Worm (Caenorhabditis elegans) whole organism, L4 larva: ENCODE results near the gene Y55F3BR.1.

Source experiments
- madf-9 ChIP-seq: fragments of 200-800 bp; sonication (Bioruptor generic); conservative IDR thresholded peaks from 2 replicates; pipeline ENCODE4 v1.3.6; 2022; ENCODE audit warnings: missing genetic modification reagents, missing genetic modification characterization, missing compliant biosample characterization
- unc-62 ChIP-seq, 3 experiments: fragments of 150-350 bp in 1 of 3; sonication (generic microtip); optimal IDR thresholded peaks in 2 of 3; peaks in 1 of 3; 1 replicate in 1 of 3; 2 replicates in 2 of 3; lab custom pipeline; 2014 to 2017; ENCODE audit warnings: missing biosample characterization in 3 of 3, missing genetic modification characterization in 3 of 3, missing genetic modification reagents in 3 of 3, missing genotype in 1 of 3

- no peak for TF ChIP-seq unc-62 (GFP tag; optimal IDR thresholded peaks at IDR 0.05 in 1 of 2; lab: Kevin White, UChicago)
- no peak for TF ChIP-seq unc-62 (tag; optimal IDR thresholded peaks at IDR 0.05; lab: Kevin White, UChicago)
- TF ChIP-seq madf-9 (GFP tag; lab: Robert Waterston, UW), result no peak
Observed at ce11 chrIV:830262-830960, 44.2 kb upstream of the Y55F3BR.1 start.
